Fruit fly (Drosophila melanogaster) whole organism, prepupa: Measurements from ENCODE around the gene Theg.

Source experiments
- Blimp-1 ChIP-seq: fragments of 200-800 bp; sonication (Bioruptor generic); optimal IDR thresholded peaks from 3 replicates; lab custom pipeline; 2017; ENCODE audit warnings: missing biosample characterization, missing genetic modification characterization, mild to moderate bottlenecking, moderate library complexity, missing genetic modification reagents
- CG10631 ChIP-seq: fragments of 200-800 bp; sonication (Bioruptor generic); optimal IDR thresholded peaks from 2 replicates; lab custom pipeline; 2016; ENCODE audit warnings: missing biosample characterization, missing genetic modification characterization
- CG10669 ChIP-seq: fragments of 200-800 bp; sonication (Bioruptor generic); optimal IDR thresholded peaks from 3 replicates; lab custom pipeline; 2018; ENCODE audit warnings: missing biosample characterization, mild to moderate bottlenecking, missing genetic modification characterization, moderate library complexity
- CG11294 ChIP-seq: fragments of 200-800 bp; sonication (Bioruptor generic); IDR thresholded peaks from 2 replicates; pipeline ENCODE4 v1.3.6; 2022; ENCODE audit warnings: missing biosample characterization, missing genetic modification characterization
- CG11762 ChIP-seq: fragments of 200-800 bp; sonication (Bioruptor generic); optimal IDR thresholded peaks from 3 replicates; lab custom pipeline; 2016; ENCODE audit warnings: missing biosample characterization, missing genetic modification characterization; ENCODE audit not compliant: insufficient read depth
- CG11902 ChIP-seq: fragments of 200-800 bp; sonication (Bioruptor generic); optimal IDR thresholded peaks from 3 replicates; lab custom pipeline; 2016; ENCODE audit warnings: missing biosample characterization, missing genetic modification characterization
- CG15336 ChIP-seq: fragments of 200-800 bp; sonication (Bioruptor generic); IDR thresholded peaks from 2 replicates; pipeline ENCODE4 v1.3.6; 2022; ENCODE audit warnings: missing biosample characterization, missing genetic modification characterization
- CG1621 ChIP-seq: fragments of 200-800 bp; sonication (Bioruptor generic); optimal IDR thresholded peaks from 3 replicates; lab custom pipeline; 2018; ENCODE audit warnings: missing biosample characterization, mild to moderate bottlenecking, missing genetic modification characterization
- CG16779 ChIP-seq: fragments of 200-800 bp; sonication (Bioruptor generic); optimal IDR thresholded peaks from 3 replicates; lab custom pipeline; 2017; ENCODE audit warnings: missing biosample characterization, mild to moderate bottlenecking, missing genetic modification characterization
- CG3032 ChIP-seq: fragments of 200-800 bp; optimal IDR thresholded peaks from 2 replicates; lab custom pipeline; 2019; ENCODE audit warnings: missing biosample characterization, mild to moderate bottlenecking, missing genetic modification characterization, moderate library complexity
- CG31627 ChIP-seq: fragments of 200-800 bp; sonication (Bioruptor generic); optimal IDR thresholded peaks from 3 replicates; lab custom pipeline; 2016; ENCODE audit warnings: missing biosample characterization, missing genetic modification characterization
- CG32006 ChIP-seq: fragments of 200-800 bp; sonication (Bioruptor generic); optimal IDR thresholded peaks from 3 replicates; lab custom pipeline; 2017; ENCODE audit warnings: missing biosample characterization, mild to moderate bottlenecking, missing genetic modification characterization
- CG6163 ChIP-seq: fragments of 200-800 bp; sonication (Bioruptor generic); IDR thresholded peaks from 3 replicates; pipeline ENCODE4 v1.3.6; 2022; ENCODE audit warnings: missing biosample characterization, missing genetic modification characterization
- CG6276 ChIP-seq: fragments of 200-800 bp; sonication (Bioruptor generic); optimal IDR thresholded peaks from 2 replicates; lab custom pipeline; 2017; ENCODE audit warnings: missing biosample characterization, mild to moderate bottlenecking, missing genetic modification characterization
- CG6792 ChIP-seq: fragments of 200-800 bp; sonication (Bioruptor generic); optimal IDR thresholded peaks from 3 replicates; lab custom pipeline; 2016; ENCODE audit warnings: missing biosample characterization, missing genetic modification characterization
- CG6808 ChIP-seq: fragments of 200-800 bp; sonication (Bioruptor generic); optimal IDR thresholded peaks from 3 replicates; lab custom pipeline; 2017; ENCODE audit warnings: missing biosample characterization, missing genetic modification characterization, mild to moderate bottlenecking, moderate library complexity, missing genetic modification reagents
- CG7368 ChIP-seq: fragments of 200-800 bp; sonication (Bioruptor generic); optimal IDR thresholded peaks from 3 replicates; lab custom pipeline; 2016; ENCODE audit warnings: missing biosample characterization, missing genetic modification characterization
- CG8119 ChIP-seq: fragments of 200-800 bp; sonication (Bioruptor generic); IDR thresholded peaks from 3 replicates; pipeline ENCODE4 v1.3.6; 2022; ENCODE audit warnings: missing biosample characterization, missing genetic modification characterization
- CG8319 ChIP-seq: fragments of 200-800 bp; sonication (Bioruptor generic); optimal IDR thresholded peaks from 3 replicates; lab custom pipeline; 2016; ENCODE audit warnings: missing biosample characterization, missing genetic modification characterization
- CG8632 ChIP-seq: fragments of 200-800 bp; sonication (Bioruptor generic); optimal IDR thresholded peaks from 3 replicates; lab custom pipeline; 2016; ENCODE audit warnings: missing biosample characterization, missing genetic modification characterization
- Eip75B ChIP-seq: fragments of 200-800 bp; sonication (Bioruptor generic); optimal IDR thresholded peaks from 3 replicates; lab custom pipeline; 2016; ENCODE audit warnings: missing biosample characterization, missing genetic modification characterization
- Eip78C ChIP-seq: fragments of 200-800 bp; sonication (Bioruptor generic); peaks from one replicate; lab custom pipeline; 2016; ENCODE audit warnings: missing biosample characterization, missing genetic modification characterization
- Eip93F ChIP-seq: fragments of 200-800 bp; sonication (Bioruptor generic); optimal IDR thresholded peaks from 2 replicates; lab custom pipeline; 2016; ENCODE audit warnings: missing biosample characterization, mild to moderate bottlenecking, missing genetic modification characterization
- Ets96B ChIP-seq: fragments of 200-800 bp; optimal IDR thresholded peaks from 2 replicates; lab custom pipeline; 2019; ENCODE audit warnings: missing biosample characterization, mild to moderate bottlenecking, missing genetic modification characterization, moderate library complexity
- Hr38 ChIP-seq: sonication (Bioruptor generic); optimal IDR thresholded peaks from 2 replicates; lab custom pipeline; 2016; ENCODE audit warnings: missing biosample characterization, missing genetic modification characterization
- Hr39 ChIP-seq: fragments of 200-800 bp; sonication (Bioruptor generic); optimal IDR thresholded peaks from 2 replicates; lab custom pipeline; 2016; ENCODE audit warnings: missing biosample characterization, missing genetic modification characterization
- Hr4 ChIP-seq: fragments of 200-800 bp; sonication (Bioruptor generic); optimal IDR thresholded peaks from 3 replicates; lab custom pipeline; 2016; ENCODE audit warnings: missing biosample characterization, missing genetic modification characterization
- Lpt ChIP-seq: fragments of 200-800 bp; sonication (Bioruptor generic); optimal IDR thresholded peaks from 3 replicates; lab custom pipeline; 2016; ENCODE audit warnings: missing biosample characterization, missing genetic modification characterization
- Met ChIP-seq: fragments of 200-800 bp; sonication (Bioruptor generic); optimal IDR thresholded peaks from 3 replicates; lab custom pipeline; 2016; ENCODE audit warnings: missing biosample characterization, missing genetic modification characterization
- Smox ChIP-seq: fragments of 200-800 bp; sonication (Bioruptor generic); optimal IDR thresholded peaks from 3 replicates; lab custom pipeline; 2016; ENCODE audit warnings: missing biosample characterization, missing genetic modification characterization
- Sox102F ChIP-seq: fragments of 200-800 bp; sonication (Bioruptor generic); optimal IDR thresholded peaks from 2 replicates; lab custom pipeline; 2016; ENCODE audit warnings: missing biosample characterization, mild to moderate bottlenecking, missing genetic modification characterization
- Sox14 ChIP-seq: fragments of 200-800 bp; sonication (Bioruptor generic); optimal IDR thresholded peaks from 3 replicates; lab custom pipeline; 2016; ENCODE audit warnings: missing biosample characterization, missing genetic modification characterization
- Sox15 ChIP-seq: fragments of 200-800 bp; sonication (Bioruptor generic); optimal IDR thresholded peaks from 3 replicates; lab custom pipeline; 2016; ENCODE audit warnings: missing biosample characterization, missing genetic modification characterization
- achi ChIP-seq: fragments of 200-800 bp; sonication (Bioruptor generic); optimal IDR thresholded peaks from 3 replicates; lab custom pipeline; 2016; ENCODE audit warnings: missing biosample characterization, missing genetic modification characterization
- acj6 ChIP-seq: fragments of 200-800 bp; sonication (Bioruptor generic); optimal IDR thresholded peaks from 3 replicates; lab custom pipeline; 2016; ENCODE audit warnings: missing biosample characterization, missing genetic modification characterization
- cyc ChIP-seq: fragments of 200-800 bp; sonication (Bioruptor generic); optimal IDR thresholded peaks from 3 replicates; lab custom pipeline; 2016; ENCODE audit warnings: missing biosample characterization, missing genetic modification characterization
- dsx ChIP-seq: fragments of 200-800 bp; optimal IDR thresholded peaks from 3 replicates; lab custom pipeline; 2019; ENCODE audit warnings: missing biosample characterization, mild to moderate bottlenecking, missing genetic modification characterization, moderate library complexity; ENCODE audit not compliant: poor library complexity, severe bottlenecking
- eg ChIP-seq: fragments of 200-800 bp; sonication (Bioruptor generic); IDR thresholded peaks from 3 replicates; pipeline ENCODE4 v1.3.6; 2022; ENCODE audit warnings: missing biosample characterization, missing genetic modification characterization
- esn ChIP-seq: fragments of 200-800 bp; sonication (Bioruptor generic); optimal IDR thresholded peaks from 2 replicates; lab custom pipeline; 2016; ENCODE audit warnings: missing biosample characterization, mild to moderate bottlenecking, missing genetic modification characterization, moderate library complexity
- fd59A ChIP-seq: fragments of 200-800 bp; sonication (Bioruptor generic); optimal IDR thresholded peaks from 2 replicates; lab custom pipeline; 2017; ENCODE audit warnings: missing biosample characterization, mild to moderate bottlenecking, missing genetic modification characterization, missing genetic modification reagents
- fkh ChIP-seq: fragments of 200-800 bp; sonication (Bioruptor generic); optimal IDR thresholded peaks from 3 replicates; lab custom pipeline; 2017; ENCODE audit warnings: missing biosample characterization, mild to moderate bottlenecking, missing genetic modification characterization, moderate library complexity
- lz ChIP-seq: fragments of 200-800 bp; sonication (Bioruptor generic); optimal IDR thresholded peaks from 3 replicates; lab custom pipeline; 2016; ENCODE audit warnings: missing biosample characterization, missing genetic modification characterization
- net ChIP-seq: fragments of 200-800 bp; sonication (Bioruptor generic); optimal IDR thresholded peaks from 3 replicates; lab custom pipeline; 2016; ENCODE audit warnings: missing biosample characterization, missing genetic modification characterization
- salr ChIP-seq, 2 experiments: fragments of 200-800 bp; sonication (Bioruptor generic); optimal IDR thresholded peaks; 3 replicates each; lab custom pipeline; 2016 to 2018; ENCODE audit warnings: missing biosample characterization in 2 of 2, missing genetic modification characterization in 2 of 2, mild to moderate bottlenecking in 1 of 2
- spab ChIP-seq: fragments of 200-800 bp; sonication (Bioruptor generic); optimal IDR thresholded peaks from 2 replicates; lab custom pipeline; 2017; ENCODE audit warnings: missing biosample characterization, mild to moderate bottlenecking, missing genetic modification characterization, missing genetic modification reagents
- svp ChIP-seq: fragments of 200-800 bp; sonication (Bioruptor generic); peaks from one replicate; lab custom pipeline; 2016; ENCODE audit warnings: missing biosample characterization, missing genetic modification characterization
- topi ChIP-seq: fragments of 200-800 bp; sonication (Bioruptor generic); optimal IDR thresholded peaks from 3 replicates; lab custom pipeline; 2016; ENCODE audit warnings: missing biosample characterization, missing genetic modification characterization
- vri ChIP-seq: fragments of 200-800 bp; sonication (Bioruptor generic); optimal IDR thresholded peaks from 3 replicates; lab custom pipeline; 2016; ENCODE audit warnings: missing biosample characterization, mild to moderate bottlenecking, missing genetic modification characterization

The Theg gene

DNA sequence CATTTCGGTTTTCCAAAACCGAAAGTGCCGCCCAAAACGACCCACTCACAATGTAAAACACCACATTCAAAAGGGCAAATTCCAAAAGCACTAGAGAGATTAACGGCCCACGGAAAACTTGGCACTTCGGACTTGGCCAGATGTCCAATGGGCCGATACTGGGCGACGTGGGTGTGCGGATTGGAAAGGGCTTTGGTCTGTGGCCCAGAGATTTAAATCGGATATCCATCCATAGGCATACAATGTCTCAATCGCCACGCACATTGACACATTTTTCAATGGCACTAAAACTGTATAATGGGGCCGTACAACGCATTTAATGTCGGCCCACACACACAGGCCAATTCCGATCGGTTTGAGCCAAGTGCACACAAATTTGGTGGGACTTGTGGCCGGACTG, 25.9 kb downstream of the Theg start:
- TF ChIP-seq spab (GFP tag; lab: Kevin White, UChicago), result no peak
- no peak for TF ChIP-seq CG8319 (GFP tag; lab: Kevin White, UChicago)
- no peak for TF ChIP-seq Sox14
- TF ChIP-seq Eip75B (GFP tag; lab: Kevin White, UChicago), result no peak
- TF ChIP-seq vri (GFP tag; lab: Kevin White, UChicago), result no peak
- TF ChIP-seq lz (GFP tag; lab: Kevin White, UChicago), result no peak
- TF ChIP-seq Hr38 (GFP tag; lab: Kevin White, UChicago), result no peak
- TF ChIP-seq Hr39, result no peak
- TF ChIP-seq CG10669 (GFP tag; lab: Kevin White, UChicago), result no peak
- no peak for TF ChIP-seq svp (GFP tag; lab: Kevin White, UChicago)
- TF ChIP-seq CG11902, result no peak
- no peak for TF ChIP-seq CG1621 (tag; lab: Kevin White, UChicago)

DNA sequence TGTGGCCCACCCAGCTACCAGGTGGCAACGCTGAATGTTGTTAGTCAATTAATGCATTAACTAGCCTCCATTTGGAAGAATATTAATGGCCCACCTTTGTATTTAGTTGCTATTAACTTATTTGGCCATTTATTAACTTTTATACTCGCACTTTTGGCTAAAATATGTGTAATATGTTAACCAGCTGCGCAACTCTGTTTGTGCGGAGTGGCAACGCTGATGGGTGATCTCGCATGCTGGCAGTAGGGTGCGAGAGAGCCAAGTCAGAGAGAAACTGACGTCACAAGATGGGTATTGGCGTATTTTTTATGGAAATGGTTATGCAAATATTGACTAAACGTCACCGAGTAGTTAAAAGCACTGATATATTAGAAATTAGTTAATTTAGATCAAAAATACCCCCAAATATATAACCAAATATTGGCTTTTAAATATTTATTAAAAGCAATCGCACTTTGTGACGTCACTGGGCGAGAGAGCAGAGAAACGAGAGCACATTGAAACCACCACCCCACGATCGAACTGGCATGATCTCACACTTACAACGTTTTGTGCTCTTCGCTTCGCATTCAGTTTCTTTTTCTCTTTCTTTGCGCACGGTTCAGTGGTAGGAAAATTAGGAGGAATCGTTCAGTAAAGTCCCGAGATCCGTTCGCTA, 27.3 kb downstream of the Theg start, which contains the start of gene how:
Gene how, plus strand, starts transcription at position 567 of the 658 bp plus-strand sequence.
- TF ChIP-seq salr (GFP tag; optimal IDR thresholded peaks at IDR 0.05; lab: Kevin White, UChicago) (peak in 1 of 2 experiments; percentile 40), acj6 (GFP tag; lab: Kevin White, UChicago) (no peak), CG11294 (GFP tag; lab: Robert Waterston, UW) (no peak), CG11762 (no peak), CG6808 (GFP tag; lab: Kevin White, UChicago) (peak; percentile 20), dsx (GFP tag; lab: Kevin White, UChicago) (no peak), eg (GFP tag; lab: Robert Waterston, UW) (0 out of 3 replicates have a peak, but pooled peaks have one; percentile 24), CG15336 (GFP tag; lab: Robert Waterston, UW) (peak; percentile 50), CG6163 (peak; percentile 26; the same call in 1 of the 3 replicates), svp (GFP tag; lab: Kevin White, UChicago) (no peak), net (no peak), topi (GFP tag; lab: Kevin White, UChicago) (peak; percentile 44), CG8319 (GFP tag; lab: Kevin White, UChicago) (no peak), Hr39 (peak; percentile 45), CG8632 (peak; percentile 44), Eip75B (GFP tag; lab: Kevin White, UChicago) (peak; percentile 23), CG16779 (tag; lab: Kevin White, UChicago) (peak; percentile 10), lz (GFP tag; lab: Kevin White, UChicago) (peak; percentile 41), Smox (GFP tag; lab: Kevin White, UChicago) (no peak), Met (GFP tag; lab: Kevin White, UChicago) (peak; percentile 42), Hr4 (peak; percentile 47), esn (GFP tag; lab: Kevin White, UChicago) (peak; percentile 43), CG1621 (tag; lab: Kevin White, UChicago) (peak; percentile 15), achi (GFP tag; lab: Kevin White, UChicago) (no peak), Sox14 (peak; percentile 4), Eip93F (GFP tag; lab: Kevin White, UChicago) (no peak), CG8119 (GFP tag; lab: Robert Waterston, UW) (peak; percentile 36; the same call in 1 of the 3 replicates), cyc (peak; percentile 36), Lpt (peak; percentile 27), Ets96B (tag; lab: Kevin White, UChicago) (no peak), Blimp-1 (GFP tag; lab: Kevin White, UChicago) (no peak), Sox102F (GFP tag; lab: Kevin White, UChicago) (peak; percentile 32), CG32006 (GFP tag; lab: Kevin White, UChicago) (peak; percentile 32), Sox15 (GFP tag; lab: Kevin White, UChicago) (peak; percentile 20), fkh (GFP tag; lab: Kevin White, UChicago) (peak; percentile 7), CG10631 (GFP tag; lab: Kevin White, UChicago) (peak; percentile 19), CG3032 (tag; lab: Kevin White, UChicago) (peak; percentile 11), CG6276 (GFP tag; lab: Kevin White, UChicago) (no peak), CG6792 (GFP tag; lab: Kevin White, UChicago) (no peak), CG7368 (GFP tag; lab: Kevin White, UChicago) (no peak), fd59A (GFP tag; lab: Kevin White, UChicago) (no peak), Eip78C (GFP tag; lab: Kevin White, UChicago) (peak; percentile 78), CG31627 (GFP tag; lab: Kevin White, UChicago) (peak; percentile 41)
